Worm (Caenorhabditis elegans) whole organism, early embryonic: ENCODE measurements around the gene T20D4.11.

Source experiments
- ama-1 ChIP-seq: fragments of 150-350 bp; optimal IDR thresholded peaks from 2 replicates; lab custom pipeline; 2014
- pes-1 ChIP-seq: fragments of 200-800 bp; sonication (Bioruptor generic); IDR thresholded peaks from 2 replicates; pipeline ENCODE4 v1.3.6; 2022; ENCODE audit warnings: missing genetic modification reagents, missing genetic modification characterization, missing compliant biosample characterization
- sea-1 ChIP-seq: fragments of 200-800 bp; sonication (Bioruptor generic); conservative IDR thresholded peaks from 2 replicates; pipeline ENCODE4 v1.3.6; 2022; ENCODE audit warnings: missing genetic modification characterization, missing compliant biosample characterization

DNA sequence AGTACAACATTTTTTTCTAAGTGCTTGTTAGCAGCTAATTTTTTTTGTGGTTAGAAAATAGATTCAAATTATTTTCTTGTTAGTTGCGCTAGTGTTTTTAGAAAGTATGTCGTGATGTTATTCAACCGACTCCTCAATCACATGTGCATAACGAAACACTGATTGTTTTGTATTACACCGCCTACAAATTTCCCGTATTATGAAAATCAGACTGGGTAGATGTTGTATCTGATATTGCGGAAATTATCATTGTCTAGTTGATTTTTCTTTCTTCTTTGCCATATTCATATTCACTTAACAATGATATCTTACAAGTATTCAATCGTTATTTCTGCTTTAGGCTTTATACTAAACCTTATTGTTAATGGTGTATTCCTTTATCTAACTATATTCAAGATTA is 47.2 kb upstream of the T20D4.11 start, which contains the start of gene str-63:
- no peak for TF ChIP-seq sea-1 (GFP tag; lab: Robert Waterston, UW)
- no peak for TF ChIP-seq pes-1 (GFP tag; lab: Robert Waterston, UW)
- no peak for TF ChIP-seq ama-1 (lab: Kevin White, UChicago)
